Fruit fly (Drosophila melanogaster) whole organism, prepupa: ENCODE results near the gene Ca-beta.

Experiments
- CG3032 ChIP-seq: fragments of 200-800 bp; optimal IDR thresholded peaks from 2 replicates; lab custom pipeline; 2019; ENCODE audit warnings: missing biosample characterization, mild to moderate bottlenecking, missing genetic modification characterization, moderate library complexity
- CG8319 ChIP-seq: fragments of 200-800 bp; sonication (Bioruptor generic); optimal IDR thresholded peaks from 3 replicates; lab custom pipeline; 2016; ENCODE audit warnings: missing biosample characterization, missing genetic modification characterization
- Ets21C ChIP-seq: fragments of 200-800 bp; sonication (Bioruptor generic); optimal IDR thresholded peaks from 3 replicates; lab custom pipeline; 2016; ENCODE audit warnings: missing biosample characterization, missing genetic modification characterization
- Gug ChIP-seq: fragments of 200-800 bp; sonication (Bioruptor generic); IDR thresholded peaks from 2 replicates; pipeline ENCODE4 v1.3.6; 2022; ENCODE audit warnings: missing biosample characterization, missing genetic modification characterization
- Hr39 ChIP-seq: fragments of 200-800 bp; sonication (Bioruptor generic); optimal IDR thresholded peaks from 2 replicates; lab custom pipeline; 2016; ENCODE audit warnings: missing biosample characterization, missing genetic modification characterization
- Lpt ChIP-seq: fragments of 200-800 bp; sonication (Bioruptor generic); optimal IDR thresholded peaks from 3 replicates; lab custom pipeline; 2016; ENCODE audit warnings: missing biosample characterization, missing genetic modification characterization
- OdsH ChIP-seq: fragments of 200-800 bp; sonication (Bioruptor generic); optimal IDR thresholded peaks from 3 replicates; lab custom pipeline; 2016; ENCODE audit warnings: missing biosample characterization, missing genetic modification characterization
- cyc ChIP-seq: fragments of 200-800 bp; sonication (Bioruptor generic); optimal IDR thresholded peaks from 3 replicates; lab custom pipeline; 2016; ENCODE audit warnings: missing biosample characterization, missing genetic modification characterization
- esn ChIP-seq: fragments of 200-800 bp; sonication (Bioruptor generic); optimal IDR thresholded peaks from 2 replicates; lab custom pipeline; 2016; ENCODE audit warnings: missing biosample characterization, mild to moderate bottlenecking, missing genetic modification characterization, moderate library complexity
- fd59A ChIP-seq: fragments of 200-800 bp; sonication (Bioruptor generic); optimal IDR thresholded peaks from 2 replicates; lab custom pipeline; 2017; ENCODE audit warnings: missing biosample characterization, mild to moderate bottlenecking, missing genetic modification characterization, missing genetic modification reagents
- fkh ChIP-seq: fragments of 200-800 bp; sonication (Bioruptor generic); optimal IDR thresholded peaks from 3 replicates; lab custom pipeline; 2017; ENCODE audit warnings: missing biosample characterization, mild to moderate bottlenecking, missing genetic modification characterization, moderate library complexity
- net ChIP-seq: fragments of 200-800 bp; sonication (Bioruptor generic); optimal IDR thresholded peaks from 3 replicates; lab custom pipeline; 2016; ENCODE audit warnings: missing biosample characterization, missing genetic modification characterization

- TF ChIP-seq Lpt (GFP tag; lab: Kevin White, UChicago) (no peak), Hr39 (GFP tag; lab: Kevin White, UChicago) (no peak), net (no peak), Ets21C (GFP tag; lab: Kevin White, UChicago) (no peak), Gug (no peak), CG3032 (tag; lab: Kevin White, UChicago) (no peak), OdsH (GFP tag; lab: Kevin White, UChicago) (no peak), fd59A (GFP tag; lab: Kevin White, UChicago) (no peak), CG8319 (GFP tag; lab: Kevin White, UChicago) (no peak), cyc (GFP tag; lab: Kevin White, UChicago) (no peak), esn (no peak), fkh (no peak)
These were observed 44.4 kb upstream of the Ca-beta start for dm6 chr2L:11247730-11248129.
